Worm (Caenorhabditis elegans) whole organism, L4/young adult: ENCODE measurements around the gene nspg-3.

Experiments used
- dao-5 ChIP-seq: sonication (generic microtip); optimal IDR thresholded peaks from 2 replicates; lab custom pipeline; 2016; ENCODE audit warnings: missing genotype, missing genetic modification characterization, moderate library complexity, missing compliant biosample characterization
- him-1 ChIP-seq: sonication (generic microtip); optimal IDR thresholded peaks from 2 replicates; lab custom pipeline; 2016; ENCODE audit warnings: missing genotype, missing genetic modification reagents, missing genetic modification characterization, missing compliant biosample characterization

- no peak for TF ChIP-seq dao-5 (tag; lab: Kevin White, UChicago)
- no peak for TF ChIP-seq him-1 (tag; lab: Kevin White, UChicago)
These were observed 7.9 kb downstream of the nspg-3 start, which contains the start of gene rgs-3 for ce11 chrII:6099500-6099899.
